Fruit fly (Drosophila melanogaster) whole organism, adult: ENCODE data around the gene Targ2.

Experiments
- CG11617 ChIP-seq: fragments of 200-800 bp; sonication (Bioruptor generic); optimal IDR thresholded peaks from 2 replicates; lab custom pipeline; 2017; ENCODE audit warnings: mild to moderate bottlenecking, missing biosample characterization, missing genetic modification reagents, missing genetic modification characterization
- CG12768 ChIP-seq: fragments of 200-800 bp; sonication (Bioruptor generic); optimal IDR thresholded peaks from 2 replicates; lab custom pipeline; 2017; ENCODE audit warnings: missing biosample characterization, missing genetic modification characterization, mild to moderate bottlenecking, moderate library complexity, missing genetic modification reagents
- CG14711 ChIP-seq: fragments of 200-800 bp; sonication (Bioruptor generic); optimal IDR thresholded peaks from 2 replicates; lab custom pipeline; 2018; ENCODE audit warnings: missing biosample characterization, mild to moderate bottlenecking, missing genetic modification characterization, moderate library complexity
- CG1620 ChIP-seq: fragments of 200-800 bp; sonication (Bioruptor generic); optimal IDR thresholded peaks from 2 replicates; lab custom pipeline; 2016; ENCODE audit warnings: missing biosample characterization, missing genetic modification characterization
- CG33017 ChIP-seq: fragments of 200-800 bp; sonication (Bioruptor generic); optimal IDR thresholded peaks from 2 replicates; lab custom pipeline; 2018; ENCODE audit warnings: missing biosample characterization, mild to moderate bottlenecking, missing genetic modification characterization, moderate library complexity
- CG5204 ChIP-seq: fragments of 200-800 bp; sonication (Bioruptor generic); optimal IDR thresholded peaks from 2 replicates; lab custom pipeline; 2016; ENCODE audit warnings: missing biosample characterization, missing genetic modification characterization
- CG7045 ChIP-seq: fragments of 200-800 bp; sonication (Bioruptor generic); optimal IDR thresholded peaks from 2 replicates; lab custom pipeline; 2017; ENCODE audit warnings: missing biosample characterization, mild to moderate bottlenecking, missing genetic modification characterization
- CG7101 ChIP-seq: fragments of 200-800 bp; sonication (Bioruptor generic); optimal IDR thresholded peaks from 2 replicates; lab custom pipeline; 2018; ENCODE audit warnings: missing biosample characterization, mild to moderate bottlenecking, missing genetic modification characterization, moderate library complexity
- Clk ChIP-seq: fragments of 200-800 bp; sonication (Bioruptor generic); optimal IDR thresholded peaks from 2 replicates; lab custom pipeline; 2017; ENCODE audit warnings: missing biosample characterization, missing genetic modification characterization
- Crg-1 ChIP-seq: fragments of 200-800 bp; sonication (Bioruptor generic); optimal IDR thresholded peaks from 2 replicates; lab custom pipeline; 2016; ENCODE audit warnings: missing biosample characterization, missing genetic modification characterization
- Hr96 ChIP-seq: fragments of 200-800 bp; sonication (Bioruptor generic); optimal IDR thresholded peaks from 2 replicates; lab custom pipeline; 2016; ENCODE audit warnings: missing biosample characterization, missing genetic modification characterization
- Mnt ChIP-seq: fragments of 200-800 bp; sonication (Bioruptor generic); optimal IDR thresholded peaks from 2 replicates; lab custom pipeline; 2016; ENCODE audit warnings: missing biosample characterization, mild to moderate bottlenecking, missing genetic modification characterization
- bab1 ChIP-seq: fragments of 200-800 bp; sonication (Bioruptor generic); optimal IDR thresholded peaks from 3 replicates; lab custom pipeline; 2019; ENCODE audit warnings: missing biosample characterization, mild to moderate bottlenecking, missing genetic modification characterization, moderate library complexity
- cic ChIP-seq: fragments of 200-800 bp; sonication (Bioruptor generic); optimal IDR thresholded peaks from 2 replicates; lab custom pipeline; 2017; ENCODE audit warnings: missing biosample characterization, mild to moderate bottlenecking, missing genetic modification characterization, moderate library complexity
- cnc ChIP-seq, 2 experiments: fragments of >200 bp; optimal IDR thresholded peaks; 2 replicates each; lab custom pipeline; 2017
- kay ChIP-seq: fragments of 200-800 bp; sonication (Bioruptor generic); peaks from one replicate; lab custom pipeline; 2016; ENCODE audit warnings: missing biosample characterization, missing genetic modification characterization, borderline replicate concordance
- ovo ChIP-seq: fragments of 200-800 bp; sonication (Bioruptor generic); optimal IDR thresholded peaks from 2 replicates; lab custom pipeline; 2016; ENCODE audit warnings: missing biosample characterization, missing genetic modification characterization
- pad ChIP-seq: fragments of 200-800 bp; sonication (Bioruptor generic); optimal IDR thresholded peaks from 3 replicates; lab custom pipeline; 2017; ENCODE audit warnings: missing biosample characterization, missing genetic modification characterization, mild to moderate bottlenecking, moderate library complexity, missing genetic modification reagents
- tj ChIP-seq: fragments of 200-800 bp; sonication (Bioruptor generic); optimal IDR thresholded peaks from 3 replicates; lab custom pipeline; 2017; ENCODE audit warnings: missing biosample characterization, mild to moderate bottlenecking, missing genetic modification characterization, moderate library complexity
- toe ChIP-seq: fragments of 200-800 bp; sonication (Bioruptor generic); optimal IDR thresholded peaks from 2 replicates; lab custom pipeline; 2016; ENCODE audit warnings: missing biosample characterization, missing genetic modification characterization

Targ2 gene

DNA sequence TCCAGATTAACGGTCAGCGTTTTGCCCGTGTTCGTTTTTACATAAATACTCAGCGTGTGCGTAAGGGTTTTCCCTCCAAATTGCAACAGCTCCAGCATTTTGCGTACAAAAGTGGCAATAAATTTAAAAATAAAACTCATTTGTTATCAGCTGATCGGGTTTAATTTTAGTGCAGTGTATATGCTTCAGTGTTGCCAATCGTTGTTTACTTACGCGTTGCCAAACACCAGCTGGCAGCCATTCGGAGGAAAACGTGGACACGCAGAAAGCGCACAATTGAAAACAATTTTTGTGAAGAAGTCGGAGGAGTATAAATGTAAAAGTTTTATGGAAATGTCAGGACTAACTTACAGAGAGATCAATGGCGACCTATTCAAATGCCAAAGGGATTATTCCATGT, 6.5 kb downstream of the Targ2 start, which contains the start of the genes Targ3 and park:
Gene Targ3 (plus strand): TSS at position 269 of the 400 bp plus-strand sequence.
Gene park (minus strand): TSS at position 291 of the 400 bp plus-strand sequence.
- TF ChIP-seq Clk (GFP tag; lab: Kevin White, UChicago) (no peak), Hr96 (peak; percentile 31), cnc (optimal IDR thresholded peaks at IDR 0.05; lab: Kevin White, UChicago) (no peak), pad (GFP tag; lab: Kevin White, UChicago) (peak; percentile 1), CG33017 (tag; lab: Kevin White, UChicago) (peak; percentile 9), tj (peak; percentile 30), bab1 (peak; percentile 50), Mnt (GFP tag; lab: Kevin White, UChicago) (peak; percentile 37), CG5204 (GFP tag; lab: Kevin White, UChicago) (peak; percentile 59), CG11617 (peak; percentile 49), toe (GFP tag; lab: Kevin White, UChicago) (peak; percentile 56), CG12768 (GFP tag; lab: Kevin White, UChicago) (peak; percentile 9), CG14711 (peak; percentile 23), kay (no peak), Crg-1 (GFP tag; lab: Kevin White, UChicago) (peak; percentile 82), CG7101 (tag; lab: Kevin White, UChicago) (peak; percentile 47), ovo (GFP tag; lab: Kevin White, UChicago) (peak; percentile 53), CG7045 (peak; percentile 14), CG1620 (peak; percentile 85), cic (GFP tag; lab: Kevin White, UChicago) (peak; percentile 2)

DNA sequence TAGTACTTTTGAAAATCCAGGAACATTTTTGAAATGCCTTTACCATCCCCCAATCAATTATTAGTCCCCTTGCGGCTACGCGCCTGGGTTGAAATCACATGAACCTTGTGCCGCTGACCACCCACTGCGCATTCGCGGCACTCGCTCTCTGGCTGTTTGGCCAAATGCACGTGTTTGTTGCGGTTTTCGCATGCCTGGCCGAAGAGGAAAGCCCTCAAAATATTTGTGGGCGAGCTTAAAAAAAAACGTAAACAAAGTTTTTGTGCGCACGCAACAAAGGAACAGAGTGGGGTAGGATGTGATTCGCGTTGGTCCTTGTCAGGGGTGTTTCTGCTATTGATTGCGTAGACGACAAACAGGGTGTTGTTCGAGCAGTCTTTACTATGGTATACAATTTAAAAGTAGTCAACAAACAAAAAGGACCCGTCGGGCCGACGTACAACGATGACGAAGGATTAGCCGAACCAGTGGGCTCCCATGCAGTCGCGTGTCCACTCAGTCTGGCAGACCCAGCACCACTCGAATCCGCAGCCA, 8.6 kb downstream of the Targ2 start:
- TF ChIP-seq Mnt (GFP tag; lab: Kevin White, UChicago) (peak; percentile 33), Hr96 (no peak), cic (GFP tag; lab: Kevin White, UChicago) (peak; percentile 9)

DNA sequence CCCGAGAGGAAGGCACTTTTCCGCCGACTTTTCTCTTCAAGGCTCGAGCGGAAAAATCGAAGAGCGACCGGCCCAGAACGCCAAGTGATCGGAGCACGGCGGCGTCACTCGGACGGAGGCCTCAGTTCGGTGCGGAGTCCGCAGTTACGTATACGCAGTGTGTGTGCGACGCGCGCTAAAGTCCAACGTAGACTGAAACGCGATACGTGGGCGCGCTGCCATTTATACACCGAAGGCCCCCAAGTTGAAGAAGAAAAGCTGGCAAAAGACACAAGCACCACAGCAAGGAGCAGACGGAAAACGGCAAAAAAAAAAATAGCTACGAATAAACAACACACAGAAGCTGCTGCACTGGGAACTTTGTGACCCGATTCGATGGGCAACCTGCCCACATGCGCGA, 9.9 kb downstream of the Targ2 start, which contains the start of gene CG42337:
Gene CG42337 (minus strand): TSS at position 194 of the 400 bp plus-strand sequence.
- TF ChIP-seq toe (GFP tag; lab: Kevin White, UChicago) = peak; percentile 55
- no peak for TF ChIP-seq CG1620
- peak; percentile 42 for TF ChIP-seq CG12768 (GFP tag; lab: Kevin White, UChicago)
- TF ChIP-seq CG5204 (GFP tag; lab: Kevin White, UChicago) = peak; percentile 53
- no peak for TF ChIP-seq pad (GFP tag; lab: Kevin White, UChicago)
- no peak for TF ChIP-seq tj
- no peak for TF ChIP-seq bab1
- no peak for TF ChIP-seq cnc (optimal IDR thresholded peaks at IDR 0.05; lab: Kevin White, UChicago)
- no peak for TF ChIP-seq Clk (GFP tag; lab: Kevin White, UChicago)
- TF ChIP-seq cic (GFP tag; lab: Kevin White, UChicago) = peak; percentile 55
- TF ChIP-seq Hr96 = peak; percentile 60
- TF ChIP-seq Crg-1 (GFP tag; lab: Kevin White, UChicago) = no peak
- peak; percentile 43 for TF ChIP-seq Mnt (GFP tag; lab: Kevin White, UChicago)

DNA sequence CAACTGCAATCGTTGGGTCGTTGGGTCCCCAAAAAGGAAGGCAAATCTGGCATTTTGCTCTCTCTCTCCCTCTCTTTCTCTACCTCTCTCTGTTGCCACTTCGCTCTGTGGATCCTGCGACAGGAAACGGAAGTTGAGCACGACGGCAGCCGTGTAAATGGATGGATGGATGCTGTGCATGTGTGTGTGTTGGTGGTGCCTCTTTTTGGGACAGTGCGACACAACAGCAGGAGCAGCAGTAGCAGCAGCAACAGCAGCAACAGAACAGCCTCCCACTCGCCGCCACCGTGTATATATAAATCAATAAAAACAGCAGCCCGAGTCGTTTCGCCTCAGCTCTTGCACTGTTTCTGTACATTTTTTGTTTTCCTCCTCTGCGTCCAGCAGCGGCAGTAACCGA, 11.0 kb downstream of the Targ2 start:
- no peak for TF ChIP-seq kay
- TF ChIP-seq tj = no peak
- no peak for TF ChIP-seq cic (GFP tag; lab: Kevin White, UChicago)
- TF ChIP-seq CG14711 = no peak
- no peak for TF ChIP-seq toe (GFP tag; lab: Kevin White, UChicago)
- TF ChIP-seq Hr96 = no peak
- no peak for TF ChIP-seq bab1
- no peak for TF ChIP-seq CG7045
- no peak for TF ChIP-seq cnc (optimal IDR thresholded peaks at IDR 0.05; lab: Kevin White, UChicago)
- TF ChIP-seq CG5204 (GFP tag; lab: Kevin White, UChicago) = no peak
- TF ChIP-seq CG33017 (tag; lab: Kevin White, UChicago) = no peak
- TF ChIP-seq CG7101 (tag; lab: Kevin White, UChicago) = no peak
- no peak for TF ChIP-seq ovo (GFP tag; lab: Kevin White, UChicago)
- no peak for TF ChIP-seq Crg-1 (GFP tag; lab: Kevin White, UChicago)
- no peak for TF ChIP-seq pad (GFP tag; lab: Kevin White, UChicago)

DNA sequence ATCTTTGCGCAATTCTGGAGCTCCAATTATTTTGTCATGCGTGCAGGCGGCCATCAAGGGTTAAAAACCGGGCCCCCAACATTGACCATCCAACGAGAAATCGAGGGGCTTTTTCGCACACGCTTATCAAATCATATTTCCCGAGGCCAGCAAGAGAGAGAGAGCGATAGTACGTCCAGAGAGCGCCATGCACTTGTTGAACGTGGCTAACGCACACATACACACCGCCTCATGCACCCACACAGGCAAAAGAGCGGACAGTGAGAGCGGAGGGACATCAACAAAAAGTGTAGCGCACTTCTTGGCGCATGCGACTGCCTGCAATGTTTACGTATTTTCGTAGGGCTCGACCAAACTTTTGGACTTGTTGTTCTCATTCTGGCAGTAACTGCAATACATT, 16.5 kb downstream of the Targ2 start:
- TF ChIP-seq CG7045 (no peak), CG11617 (no peak), CG14711 (no peak)

DNA sequence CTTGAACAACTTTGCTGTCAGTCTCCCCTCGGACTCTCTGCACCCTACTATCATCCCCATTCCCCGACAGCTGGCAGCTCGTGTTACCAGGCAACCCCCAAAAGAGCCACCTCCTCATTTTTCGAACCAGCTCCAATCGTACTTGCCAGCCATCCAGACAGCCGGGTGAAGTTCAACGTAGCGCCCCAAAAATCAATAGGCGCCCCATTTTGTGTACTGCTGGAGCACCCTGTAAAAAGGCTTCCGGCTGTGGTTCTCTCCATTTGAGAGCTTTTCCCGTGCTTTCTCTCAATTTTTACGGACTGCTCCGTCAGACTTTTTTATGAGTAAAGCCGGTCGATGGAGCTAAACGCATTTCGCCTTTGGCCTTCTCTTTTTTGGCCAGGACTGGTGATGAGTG, 17.4 kb downstream of the Targ2 start:
- TF ChIP-seq kay (no peak), Mnt (GFP tag; lab: Kevin White, UChicago) (no peak), Hr96 (no peak), CG5204 (GFP tag; lab: Kevin White, UChicago) (no peak), CG1620 (no peak), pad (GFP tag; lab: Kevin White, UChicago) (no peak), CG33017 (tag; lab: Kevin White, UChicago) (no peak), Crg-1 (GFP tag; lab: Kevin White, UChicago) (no peak)

DNA sequence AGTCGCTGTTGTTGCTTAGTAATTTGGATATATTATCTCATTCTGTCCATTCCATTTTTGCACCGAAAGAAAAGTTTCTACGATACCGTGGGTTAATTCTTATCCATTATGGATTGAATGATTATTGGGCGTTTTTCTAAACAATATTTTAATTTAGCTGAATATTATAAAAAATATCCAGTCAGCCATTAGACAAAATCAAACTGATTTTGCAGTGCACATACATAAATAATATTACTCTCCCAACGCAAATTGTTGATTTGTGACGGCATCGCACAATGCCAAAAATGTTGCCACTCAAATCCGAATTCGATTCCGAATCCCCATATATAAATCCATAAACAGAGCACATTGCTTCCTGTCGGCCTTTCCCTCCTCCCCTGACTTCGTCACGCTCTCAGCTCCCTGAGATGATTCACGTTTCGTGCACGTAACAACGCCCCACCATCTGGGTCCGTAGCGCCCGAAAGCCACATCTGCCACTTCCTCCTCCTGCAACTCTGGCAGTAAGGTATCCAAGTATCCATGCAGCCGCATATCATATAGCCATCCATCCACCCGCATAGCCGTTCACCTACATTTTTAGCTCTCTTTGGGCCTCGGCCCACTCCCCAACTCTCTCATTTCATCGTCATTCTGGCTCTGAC, 26.0 kb downstream of the Targ2 start:
- TF ChIP-seq bab1 (no peak), CG33017 (tag; lab: Kevin White, UChicago) (peak; percentile 27), cic (GFP tag; lab: Kevin White, UChicago) (no peak), CG14711 (peak; percentile 47), Crg-1 (GFP tag; lab: Kevin White, UChicago) (no peak), toe (GFP tag; lab: Kevin White, UChicago) (no peak), kay (no peak), cnc (optimal IDR thresholded peaks at IDR 0.05; lab: Kevin White, UChicago) (no peak), CG11617 (no peak), Clk (GFP tag; lab: Kevin White, UChicago) (no peak), Mnt (GFP tag; lab: Kevin White, UChicago) (no peak), ovo (GFP tag; lab: Kevin White, UChicago) (no peak)
